Fruit fly (Drosophila melanogaster): ENCODE results near the gene Paf-AHalpha.
A peak's percentile ranks its signal among the peaks of the same experiment; 100 is the strongest.

The Paf-AHalpha gene

dm6 chrX:15816905-15817304, 31.5 kb upstream of the Paf-AHalpha start:
- TF ChIP-seq Sox102F (GFP tag; optimal IDR thresholded peaks at IDR 0.05) (no peak), CG11902 (GFP tag; optimal IDR thresholded peaks at IDR 0.05) (no peak), spab (GFP tag; optimal IDR thresholded peaks at IDR 0.05) (no peak), vri (GFP tag; optimal IDR thresholded peaks at IDR 0.05) (no peak)

dm6 chrX:15816127-15816526, 30.7 kb upstream of the Paf-AHalpha start:
- TF ChIP-seq Sox14 (GFP tag; optimal IDR thresholded peaks at IDR 0.05) (no peak), CG6163 (GFP tag; IDR thresholded peaks at IDR 0.05) (no peak), Eip78C (GFP tag) (peak; percentile 19)

dm6 chrX:15814485-15814884, 29.1 kb upstream of the Paf-AHalpha start:
- TF ChIP-seq CG16779 (tag; optimal IDR thresholded peaks at IDR 0.05) (no peak), topi (GFP tag; optimal IDR thresholded peaks at IDR 0.05) (no peak)

- TF ChIP-seq fd85E (GFP tag; optimal IDR thresholded peaks at IDR 0.05) = no peak
- TF ChIP-seq CG16779 (tag; optimal IDR thresholded peaks at IDR 0.05) = no peak
- TF ChIP-seq CG1621 (tag; optimal IDR thresholded peaks at IDR 0.05) = peak; percentile 61
- TF ChIP-seq CG3919 (GFP tag; optimal IDR thresholded peaks at IDR 0.05) = no peak
- no peak for TF ChIP-seq CG6808 (GFP tag; optimal IDR thresholded peaks at IDR 0.05)
- TF ChIP-seq Sox102F (GFP tag; optimal IDR thresholded peaks at IDR 0.05) = peak; percentile 8
- no peak for TF ChIP-seq fd59A (GFP tag; optimal IDR thresholded peaks at IDR 0.05)
- TF ChIP-seq ss (GFP tag; optimal IDR thresholded peaks at IDR 0.05) = no peak
- TF ChIP-seq pdm3 (GFP tag; optimal IDR thresholded peaks at IDR 0.05) = no peak
- peak; percentile 3 for TF ChIP-seq dsx (GFP tag; optimal IDR thresholded peaks at IDR 0.05; ENCODE audit: poor library complexity, severe bottlenecking)
- TF ChIP-seq vri (GFP tag; optimal IDR thresholded peaks at IDR 0.05) = no peak
- peak; percentile 16 for TF ChIP-seq fkh (GFP tag; optimal IDR thresholded peaks at IDR 0.05)
- TF ChIP-seq CG6854 (GFP tag; optimal IDR thresholded peaks at IDR 0.05) = peak; percentile 25
- no peak for TF ChIP-seq CG10669 (GFP tag; optimal IDR thresholded peaks at IDR 0.05)
- TF ChIP-seq Eip93F (GFP tag; optimal IDR thresholded peaks at IDR 0.05) = no peak
- no peak for TF ChIP-seq Smox (GFP tag; optimal IDR thresholded peaks at IDR 0.05)
- TF ChIP-seq Ets96B (tag; optimal IDR thresholded peaks at IDR 0.05) = no peak
- TF ChIP-seq Eip78C (GFP tag) = no peak
These were observed 27.8 kb upstream of the Paf-AHalpha start for dm6 chrX:15813224-15813623.

dm6 chrX:15812615-15812995, 27.2 kb upstream of the Paf-AHalpha start:
- TF ChIP-seq salr (GFP tag; optimal IDR thresholded peaks at IDR 0.05) (peak in 1 of 2 experiments; percentile 10), CG6808 (GFP tag; optimal IDR thresholded peaks at IDR 0.05) (no peak)

dm6 chrX:15811666-15812614, 26.6 kb upstream of the Paf-AHalpha start:
- peak; percentile 35 for TF ChIP-seq fd85E (GFP tag; optimal IDR thresholded peaks at IDR 0.05)
- TF ChIP-seq CG6808 (GFP tag; optimal IDR thresholded peaks at IDR 0.05) = peak; percentile 22
- TF ChIP-seq svp (GFP tag) = peak; percentile 44
- peak; percentile 56 for TF ChIP-seq CG6854 (GFP tag; optimal IDR thresholded peaks at IDR 0.05)
- no peak for TF ChIP-seq salr (GFP tag; optimal IDR thresholded peaks at IDR 0.05)
- no peak for TF ChIP-seq Eip75B (GFP tag; optimal IDR thresholded peaks at IDR 0.05)
- peak; percentile 66; the same call in 1 of the 2 replicates for TF ChIP-seq CG15336 (GFP tag; IDR thresholded peaks at IDR 0.05)
- TF ChIP-seq vri (GFP tag; optimal IDR thresholded peaks at IDR 0.05) = peak; percentile 54
- peak; percentile 12 for TF ChIP-seq lz (GFP tag; optimal IDR thresholded peaks at IDR 0.05)
- TF ChIP-seq CG4318 (GFP tag; optimal IDR thresholded peaks at IDR 0.05) = no peak
- peak; percentile 65 for TF ChIP-seq Eip78C (GFP tag)
- peak; percentile 3 for TF ChIP-seq OdsH (GFP tag; optimal IDR thresholded peaks at IDR 0.05)
- TF ChIP-seq Sox102F (GFP tag; optimal IDR thresholded peaks at IDR 0.05) = peak; percentile 33
- TF ChIP-seq CG16779 (tag; optimal IDR thresholded peaks at IDR 0.05) = peak; percentile 12
- peak; percentile 2 to 11 for TF ChIP-seq ss (GFP tag; optimal IDR thresholded peaks at IDR 0.05)
- peak; percentile 25 for TF ChIP-seq fkh (GFP tag; optimal IDR thresholded peaks at IDR 0.05)
- peak; percentile 29 for TF ChIP-seq Met (GFP tag; optimal IDR thresholded peaks at IDR 0.05)
- TF ChIP-seq spab (GFP tag; optimal IDR thresholded peaks at IDR 0.05) = no peak
- TF ChIP-seq Lpt (GFP tag; optimal IDR thresholded peaks at IDR 0.05) = peak; percentile 56
- no peak for TF ChIP-seq Gug (GFP tag; IDR thresholded peaks at IDR 0.05)
- TF ChIP-seq eg (GFP tag; IDR thresholded peaks at IDR 0.05) = peak; percentile 48
- no peak for TF ChIP-seq dsx (GFP tag; optimal IDR thresholded peaks at IDR 0.05; ENCODE audit: poor library complexity, severe bottlenecking)
- peak; percentile 65 for TF ChIP-seq Sox14 (GFP tag; optimal IDR thresholded peaks at IDR 0.05)
- TF ChIP-seq CG6276 (GFP tag; optimal IDR thresholded peaks at IDR 0.05) = no peak
- peak; percentile 62 for TF ChIP-seq CG6163 (GFP tag; IDR thresholded peaks at IDR 0.05)
- TF ChIP-seq CG9139 (GFP tag; optimal IDR thresholded peaks at IDR 0.05) = peak; percentile 1
- peak; percentile 61; the same call in 2 of the 3 replicates for TF ChIP-seq CG8119 (GFP tag; IDR thresholded peaks at IDR 0.05)
